Fruit fly (Drosophila melanogaster): ENCODE results near the gene tty.

tty gene

dm6 chrX:21366311-21366990, 27.0 kb upstream of the tty start (continued):
- TF ChIP-seq Opbp (GFP tag; IDR thresholded peaks at IDR 0.05; ENCODE audit: partially characterized antibody) (no peak), exex (tag; optimal IDR thresholded peaks at IDR 0.05) (peak; percentile 77), Mad (GFP tag; optimal IDR thresholded peaks at IDR 0.05) (peak; percentile 58), pzg (GFP tag; optimal IDR thresholded peaks at IDR 0.05) (no peak), CG31224 (GFP tag; IDR thresholded peaks at IDR 0.05) (peak; percentile 74), Six4 (GFP tag; optimal IDR thresholded peaks at IDR 0.05) (peak; percentile 86), Myb (GFP tag; optimal IDR thresholded peaks at IDR 0.05) (no peak), CG1602 (GFP tag; optimal IDR thresholded peaks at IDR 0.05) (peak; percentile 87), CG8478 (optimal IDR thresholded peaks at IDR 0.05) (no peak), HLH54F (GFP tag; optimal IDR thresholded peaks at IDR 0.05) (peak; percentile 42), CG8290 (GFP tag; optimal IDR thresholded peaks at IDR 0.05) (peak; percentile 59), CG8290 (tag; optimal IDR thresholded peaks at IDR 0.05) (peak in 1 of 2 experiments; percentile 69), CG11247 (GFP tag; IDR thresholded peaks at IDR 0.05) (peak; percentile 71), stc (GFP tag; IDR thresholded peaks at IDR 0.05) (peak; percentile 82), eyg (GFP tag; optimal IDR thresholded peaks at IDR 0.05) (no peak), CoRest (tag; optimal IDR thresholded peaks at IDR 0.05) (peak; percentile 96), NK7.1 (GFP tag; optimal IDR thresholded peaks at IDR 0.05) (no peak)

DNA sequence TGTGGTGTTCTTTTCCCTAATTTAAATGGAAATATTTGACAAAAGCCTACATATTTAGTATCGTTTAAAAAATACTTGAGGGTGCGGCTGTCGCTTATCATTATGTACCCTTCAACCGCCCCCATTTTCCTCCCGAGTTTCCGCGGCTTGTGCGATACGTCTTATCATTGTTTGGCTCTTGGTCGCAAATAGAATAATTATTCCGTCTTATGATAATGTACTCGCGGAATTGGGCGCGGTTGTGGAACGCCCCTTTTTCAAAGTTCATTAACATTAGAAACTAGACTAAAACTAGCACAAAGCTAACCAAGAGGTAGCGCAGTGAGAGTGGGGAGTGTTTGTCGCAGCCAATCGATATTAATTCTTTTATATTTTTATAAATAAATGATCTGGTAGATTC, 25.9 kb upstream of the tty start:
- TF ChIP-seq pb (GFP tag; optimal IDR thresholded peaks at IDR 0.05) (no peak), CG32767 (GFP tag; IDR thresholded peaks at IDR 0.05) (no peak), mirr (GFP tag; optimal IDR thresholded peaks at IDR 0.05) (peak; percentile 13), CG1647 (GFP tag; optimal IDR thresholded peaks at IDR 0.05) (no peak), CG34376 (GFP tag; optimal IDR thresholded peaks at IDR 0.05) (peak; percentile 41), mam (GFP tag; optimal IDR thresholded peaks at IDR 0.05) (no peak), tgo (GFP tag; IDR thresholded peaks at IDR 0.05) (no peak), CG2202 (tag; optimal IDR thresholded peaks at IDR 0.05) (no peak), Pdp1 (GFP tag; optimal IDR thresholded peaks at IDR 0.05) (no peak), exex (tag; optimal IDR thresholded peaks at IDR 0.05) (peak; percentile 74), sug (tag; optimal IDR thresholded peaks at IDR 0.05) (peak; percentile 10), CG10543 (GFP tag; optimal IDR thresholded peaks at IDR 0.05) (peak; percentile 11)

dm6 chrX:21362878-21363277, 23.4 kb upstream of the tty start, which contains the start of the genes bbx and waw:
bbx (plus strand) TSS chrX:21363028.
waw (plus strand) TSS chrX:21363028.
- TF ChIP-seq chif (GFP tag; optimal IDR thresholded peaks at IDR 0.05) (peak in 1 of 2 experiments; percentile 11), al (GFP tag; IDR thresholded peaks at IDR 0.05) (no peak), PHDP (tag; optimal IDR thresholded peaks at IDR 0.05) (peak; percentile 36), CG30020 (tag; optimal IDR thresholded peaks at IDR 0.05) (peak; percentile 8), CG11247 (GFP tag; IDR thresholded peaks at IDR 0.05) (no peak), sqz (GFP tag; optimal IDR thresholded peaks at IDR 0.05) (peak; percentile 86), CG17568 (GFP tag; optimal IDR thresholded peaks at IDR 0.05) (no peak), CG12942 (GFP tag; optimal IDR thresholded peaks at IDR 0.05) (no peak), CG30431 (GFP tag; optimal IDR thresholded peaks at IDR 0.05) (no peak), CG10654 (GFP tag; optimal IDR thresholded peaks at IDR 0.05) (no peak), CG9876 (GFP tag; optimal IDR thresholded peaks at IDR 0.05) (no peak), CG17359 (tag; optimal IDR thresholded peaks at IDR 0.05) (peak; percentile 23), CTCF (GFP tag; optimal IDR thresholded peaks at IDR 0.05) (peak; percentile 94), CG11093 (GFP tag; IDR thresholded peaks at IDR 0.05) (no peak), CG13287 (GFP tag; IDR thresholded peaks at IDR 0.05; ENCODE audit: partially characterized antibody) (peak; percentile 29; the same call in 1 of the 2 replicates), nom (GFP tag; optimal IDR thresholded peaks at IDR 0.05) (peak; percentile 37), lola (GFP tag; optimal IDR thresholded peaks at IDR 0.05) (peak in 1 of 3 experiments; percentile 22), Pdp1 (GFP tag; optimal IDR thresholded peaks at IDR 0.05) (peak in 1 of 2 experiments; percentile 100), CG14014 (GFP tag; IDR thresholded peaks at IDR 0.05) (peak; percentile 19; the same call in 1 of the 2 replicates), CG15601 (tag; optimal IDR thresholded peaks at IDR 0.05) (peak; percentile 48), bsh (GFP tag; optimal IDR thresholded peaks at IDR 0.05) (peak in 1 of 2 experiments; percentile 16), Camta (GFP tag; optimal IDR thresholded peaks at IDR 0.05) (peak; percentile 3), pita (GFP tag; optimal IDR thresholded peaks at IDR 0.05) (peak; percentile 7)
